Fruit fly (Drosophila melanogaster) whole organism, adult: Measurements from ENCODE around the gene hid.

Experiments
- CG12768 ChIP-seq: fragments of 200-800 bp; sonication (Bioruptor generic); optimal IDR thresholded peaks from 2 replicates; lab custom pipeline; 2017; ENCODE audit warnings: missing biosample characterization, missing genetic modification characterization, mild to moderate bottlenecking, moderate library complexity, missing genetic modification reagents
- CG14711 ChIP-seq: fragments of 200-800 bp; sonication (Bioruptor generic); optimal IDR thresholded peaks from 2 replicates; lab custom pipeline; 2018; ENCODE audit warnings: missing biosample characterization, mild to moderate bottlenecking, missing genetic modification characterization, moderate library complexity
- CG7101 ChIP-seq: fragments of 200-800 bp; sonication (Bioruptor generic); optimal IDR thresholded peaks from 2 replicates; lab custom pipeline; 2018; ENCODE audit warnings: missing biosample characterization, mild to moderate bottlenecking, missing genetic modification characterization, moderate library complexity

DNA sequence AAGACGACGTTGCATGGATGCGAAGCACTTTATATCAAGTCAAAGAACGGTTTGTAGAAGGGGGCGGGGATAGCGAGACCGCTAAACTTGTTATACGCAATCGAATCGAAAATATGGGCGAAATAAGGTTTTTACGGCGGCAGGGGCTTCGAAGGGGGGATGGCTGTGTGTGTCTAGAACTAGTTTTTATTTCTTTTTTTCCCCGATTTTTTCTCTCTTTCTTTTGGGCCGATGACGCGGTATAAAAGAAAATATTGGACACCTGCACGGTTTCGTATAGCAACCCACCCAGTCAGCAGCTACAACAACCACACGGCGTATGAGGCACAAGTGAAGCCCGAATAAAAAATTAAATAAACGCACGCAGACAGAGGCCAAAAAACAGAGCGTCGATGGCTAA lies 18.9 kb upstream of the hid start:
- TF ChIP-seq CG7101 (no peak), CG14711 (tag; lab: Kevin White, UChicago) (no peak), CG12768 (GFP tag; lab: Kevin White, UChicago) (no peak)
